Fruit fly (Drosophila melanogaster): Measurements from ENCODE around the gene PolZ2.
A peak's percentile ranks its signal among the peaks of the same experiment; 100 is the strongest.

PolZ2 gene

DNA sequence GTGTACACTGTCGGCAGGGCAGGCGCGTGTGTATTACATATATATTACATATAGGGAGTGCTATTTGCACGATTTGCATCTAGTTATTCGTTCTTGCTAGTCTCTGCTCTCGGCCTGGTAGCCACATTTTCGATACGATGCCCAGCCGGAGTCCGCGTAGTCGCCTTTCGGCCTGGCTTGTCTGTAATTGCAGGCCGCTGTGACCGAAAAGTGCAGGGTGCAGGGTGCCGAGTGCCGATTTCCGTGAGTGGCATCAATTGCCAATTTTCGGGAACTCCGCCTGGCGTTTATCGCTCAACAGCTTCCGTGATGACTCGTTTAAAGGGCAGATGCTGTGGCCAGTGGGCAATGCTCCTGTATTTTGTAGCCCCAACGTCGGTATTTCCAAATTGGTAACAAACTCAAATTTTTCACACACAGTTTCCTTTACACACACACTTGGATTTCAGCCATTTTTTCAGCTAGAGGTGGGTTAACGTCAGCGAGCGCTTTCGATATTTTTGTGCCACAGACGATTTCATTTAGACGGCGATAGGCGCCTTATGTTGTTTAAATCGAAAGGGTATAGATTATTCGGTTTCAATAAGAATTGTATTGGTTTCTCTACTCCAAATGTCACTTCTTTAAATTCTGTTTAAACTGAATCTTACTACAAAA, 682 bp upstream of the PolZ2 start, which contains the start of gene CG2926 (continued):
- TF ChIP-seq CG13775 (GFP tag; optimal IDR thresholded peaks at IDR 0.05) (no peak), Awh (GFP tag; IDR thresholded peaks at IDR 0.05) (no peak), jumu (GFP tag; optimal IDR thresholded peaks at IDR 0.05) (no peak), fu2 (GFP tag; optimal IDR thresholded peaks at IDR 0.05) (peak; percentile 40), dm (GFP tag; optimal IDR thresholded peaks at IDR 0.05) (peak; percentile 51), knrl (GFP tag; IDR thresholded peaks at IDR 0.05; ENCODE audit: partially characterized antibody) (peak; percentile 89), sug (tag; optimal IDR thresholded peaks at IDR 0.05) (no peak), cato (GFP tag; optimal IDR thresholded peaks at IDR 0.05; ENCODE audit: borderline replicate concordance) (no peak), CG3838 (GFP tag; optimal IDR thresholded peaks at IDR 0.05) (no peak), Dbx (GFP tag; IDR thresholded peaks at IDR 0.05) (peak; percentile 62), Fer1 (GFP tag; optimal IDR thresholded peaks at IDR 0.05) (no peak), lab (GFP tag; optimal IDR thresholded peaks at IDR 0.05) (no peak), Asciz (GFP tag; optimal IDR thresholded peaks at IDR 0.05) (no peak), Lhr (GFP tag; optimal IDR thresholded peaks at IDR 0.05) (no peak), lilli (GFP tag; optimal IDR thresholded peaks at IDR 0.05) (peak; percentile 69), rib (GFP tag; IDR thresholded peaks at IDR 0.05) (peak; percentile 57), vvl (GFP tag; IDR thresholded peaks at IDR 0.05) (peak; percentile 51), danr (GFP tag; IDR thresholded peaks at IDR 0.05) (no peak), otp (GFP tag; IDR thresholded peaks at IDR 0.05) (no peak), chm (GFP tag; IDR thresholded peaks at IDR 0.05) (peak; percentile 55), chn (GFP tag; optimal IDR thresholded peaks at IDR 0.05) (no peak), gsb (GFP tag; IDR thresholded peaks at IDR 0.05) (0 out of 2 replicates have a peak, but pooled peaks have one; percentile 5), H2.0 (GFP tag; IDR thresholded peaks at IDR 0.05) (no peak), CG4617 (GFP tag; optimal IDR thresholded peaks at IDR 0.05; ENCODE audit: borderline replicate concordance) (peak; percentile 79), CHES-1-like (GFP tag; optimal IDR thresholded peaks at IDR 0.05) (peak; percentile 29), CG2120 (GFP tag; optimal IDR thresholded peaks at IDR 0.05) (peak; percentile 68), Fer3 (tag; optimal IDR thresholded peaks at IDR 0.05) (no peak), CG14710 (tag; optimal IDR thresholded peaks at IDR 0.05) (peak; percentile 68), CG6765 (GFP tag; optimal IDR thresholded peaks at IDR 0.05) (no peak), CG6683 (GFP tag; optimal IDR thresholded peaks at IDR 0.05) (no peak), maf-S (GFP tag; optimal IDR thresholded peaks at IDR 0.05) (peak; percentile 20), salm (tag; optimal IDR thresholded peaks at IDR 0.05) (no peak), Opbp (GFP tag; IDR thresholded peaks at IDR 0.05; ENCODE audit: partially characterized antibody) (peak; percentile 94), NFAT (GFP tag; IDR thresholded peaks at IDR 0.05) (peak; percentile 56), Bgb (GFP tag; IDR thresholded peaks at IDR 0.05; ENCODE audit: partially characterized antibody) (peak; percentile 94), CG6791 (GFP tag; IDR thresholded peaks at IDR 0.05; ENCODE audit: partially characterized antibody) (peak; percentile 94), hbn (GFP tag; IDR thresholded peaks at IDR 0.05; ENCODE audit: partially characterized antibody) (peak; percentile 83), CG8765 (GFP tag; IDR thresholded peaks at IDR 0.05) (no peak), CG17612 (GFP tag; IDR thresholded peaks at IDR 0.05) (no peak), CG10979 (tag; optimal IDR thresholded peaks at IDR 0.05) (no peak), CG6689 (GFP tag; IDR thresholded peaks at IDR 0.05) (no peak), bsh (GFP tag; optimal IDR thresholded peaks at IDR 0.05) (no peak), dan (GFP tag; IDR thresholded peaks at IDR 0.05) (no peak), mam (GFP tag; optimal IDR thresholded peaks at IDR 0.05) (peak; percentile 70), Atf3 (GFP tag; optimal IDR thresholded peaks at IDR 0.05) (no peak), CG32532 (GFP tag; IDR thresholded peaks at IDR 0.05) (peak; percentile 64), Usf (GFP tag; optimal IDR thresholded peaks at IDR 0.05) (no peak), CG9437 (GFP tag; optimal IDR thresholded peaks at IDR 0.05) (peak; percentile 40), cg (GFP tag; optimal IDR thresholded peaks at IDR 0.05) (peak; percentile 75), Fer2 (tag; optimal IDR thresholded peaks at IDR 0.05) (no peak)

All from whole organism, embryonic.